Fruit fly (Drosophila melanogaster): Measurements from ENCODE around the gene Ir68a.

- TF ChIP-seq CG8478 (optimal IDR thresholded peaks at IDR 0.05) (no peak), CTCF (optimal IDR thresholded peaks at IDR 0.05) (no peak)
These were observed 5.9 kb upstream of the Ir68a start for dm6 chr3L:11241949-11242348.
